Fruit fly (Drosophila melanogaster): ENCODE measurements around the gene EMC5.

dm6 chr2L:19014032-19014880 lies 26.7 kb downstream of the EMC5 start:
- peak; percentile 27 for TF ChIP-seq OdsH (GFP tag; optimal IDR thresholded peaks at IDR 0.05)
- TF ChIP-seq psq (GFP tag; optimal IDR thresholded peaks at IDR 0.05) = peak; percentile 10
- TF ChIP-seq fru (GFP tag; optimal IDR thresholded peaks at IDR 0.05) = peak; percentile 28
- no peak for TF ChIP-seq Myc (optimal IDR thresholded peaks at IDR 0.05)

All from whole organism, wandering third instar larva.